Fruit fly (Drosophila melanogaster): Measurements from ENCODE around the gene CG15728.

The CG15728 gene

dm6 chrX:12623992-12624391 is at the start of gene CG15728:
Gene CG15728 (plus strand): TSS chrX:12624292.
- TF ChIP-seq CG9948 (tag; optimal IDR thresholded peaks at IDR 0.05) (no peak), CG15710 (tag; optimal IDR thresholded peaks at IDR 0.05) (no peak), CG12605 (GFP tag; IDR thresholded peaks at IDR 0.05) (no peak), EcR (GFP tag; optimal IDR thresholded peaks at IDR 0.05) (no peak), CG8159 (tag; optimal IDR thresholded peaks at IDR 0.05) (no peak)

dm6 chrX:12574666-12575202 is 49.4 kb upstream of the CG15728 start:
- TF ChIP-seq CG4496 (GFP tag; IDR thresholded peaks at IDR 0.05) (peak; percentile 95), CG8301 (tag; optimal IDR thresholded peaks at IDR 0.05) (peak; percentile 81), CG32121 (GFP tag; IDR thresholded peaks at IDR 0.05) (peak; percentile 91), D1 (tag; optimal IDR thresholded peaks at IDR 0.05) (peak; percentile 61), CG15710 (tag; optimal IDR thresholded peaks at IDR 0.05) (peak; percentile 88), CG9948 (tag; optimal IDR thresholded peaks at IDR 0.05) (peak; percentile 82), CG17806 (tag; optimal IDR thresholded peaks at IDR 0.05) (peak; percentile 82), EcR (GFP tag; optimal IDR thresholded peaks at IDR 0.05) (peak; percentile 85), Pif1A (GFP tag; optimal IDR thresholded peaks at IDR 0.05) (peak; percentile 89), gl (tag; optimal IDR thresholded peaks at IDR 0.05) (peak; percentile 98), rn (GFP tag; IDR thresholded peaks at IDR 0.05) (peak; percentile 76), Ets98B (GFP tag; IDR thresholded peaks at IDR 0.05) (peak; percentile 91), CG8159 (tag; optimal IDR thresholded peaks at IDR 0.05) (peak; percentile 85), Pif1B (GFP tag; optimal IDR thresholded peaks at IDR 0.05) (peak; percentile 92), CG13204 (GFP tag; optimal IDR thresholded peaks at IDR 0.05) (peak; percentile 95), CG14655 (GFP tag; optimal IDR thresholded peaks at IDR 0.05) (peak; percentile 87), CG10348 (GFP tag; IDR thresholded peaks at IDR 0.05) (no peak), Snoo (tag; optimal IDR thresholded peaks at IDR 0.05) (peak; percentile 78), CG12605 (GFP tag; IDR thresholded peaks at IDR 0.05) (peak; percentile 96), CG34367 (tag; optimal IDR thresholded peaks at IDR 0.05) (peak; percentile 93), fd96Ca (GFP tag; IDR thresholded peaks at IDR 0.05) (peak; percentile 91)

- no peak for TF ChIP-seq CG15710 (tag; optimal IDR thresholded peaks at IDR 0.05)
- peak; percentile 39 for TF ChIP-seq CG8159 (tag; optimal IDR thresholded peaks at IDR 0.05)
- peak; percentile 45; the same call in 1 of the 3 replicates for TF ChIP-seq fd96Ca (GFP tag; IDR thresholded peaks at IDR 0.05)
- no peak for TF ChIP-seq gl (tag; optimal IDR thresholded peaks at IDR 0.05)
- TF ChIP-seq Ets98B (GFP tag; IDR thresholded peaks at IDR 0.05): peak; percentile 7; the same call in 1 of the 2 replicates
- no peak for TF ChIP-seq CG32121 (GFP tag; IDR thresholded peaks at IDR 0.05)
- TF ChIP-seq CG9948 (tag; optimal IDR thresholded peaks at IDR 0.05): peak; percentile 40
- TF ChIP-seq CG17806 (tag; optimal IDR thresholded peaks at IDR 0.05): peak; percentile 3
- peak; percentile 14 for TF ChIP-seq CG8301 (tag; optimal IDR thresholded peaks at IDR 0.05)
Observed at dm6 chrX:12575292-12575826, 48.7 kb upstream of the CG15728 start.

dm6 chrX:12575827-12576408 is 48.2 kb upstream of the CG15728 start:
- peak; percentile 39 for TF ChIP-seq gl (tag; optimal IDR thresholded peaks at IDR 0.05)
- TF ChIP-seq CG9948 (tag; optimal IDR thresholded peaks at IDR 0.05): peak; percentile 92
- peak; percentile 87 for TF ChIP-seq CG32121 (GFP tag; IDR thresholded peaks at IDR 0.05)
- TF ChIP-seq Snoo (tag; optimal IDR thresholded peaks at IDR 0.05): peak; percentile 69
- peak; percentile 61; the same call in 1 of the 2 replicates for TF ChIP-seq CG12605 (GFP tag; IDR thresholded peaks at IDR 0.05)
- peak; percentile 92 for TF ChIP-seq Pif1A (GFP tag; optimal IDR thresholded peaks at IDR 0.05)
- peak; percentile 77 for TF ChIP-seq Ets98B (GFP tag; IDR thresholded peaks at IDR 0.05)
- TF ChIP-seq D1 (tag; optimal IDR thresholded peaks at IDR 0.05): peak; percentile 79
- TF ChIP-seq CG17806 (tag; optimal IDR thresholded peaks at IDR 0.05): peak; percentile 86
- TF ChIP-seq CG13204 (GFP tag; optimal IDR thresholded peaks at IDR 0.05): peak; percentile 62
- TF ChIP-seq CG8301 (tag; optimal IDR thresholded peaks at IDR 0.05): peak; percentile 93
- peak; percentile 72; the same call in 1 of the 2 replicates for TF ChIP-seq rn (GFP tag; IDR thresholded peaks at IDR 0.05)
- peak; percentile 85 for TF ChIP-seq fd96Ca (GFP tag; IDR thresholded peaks at IDR 0.05)
- TF ChIP-seq CG10348 (GFP tag; IDR thresholded peaks at IDR 0.05): peak; percentile 41; the same call in 1 of the 2 replicates
- peak; percentile 12 for TF ChIP-seq EcR (GFP tag; optimal IDR thresholded peaks at IDR 0.05)
- peak; percentile 91 for TF ChIP-seq CG4496 (GFP tag; IDR thresholded peaks at IDR 0.05)
- TF ChIP-seq Pif1B (GFP tag; optimal IDR thresholded peaks at IDR 0.05): peak; percentile 87
- peak; percentile 82 for TF ChIP-seq CG15710 (tag; optimal IDR thresholded peaks at IDR 0.05)
- TF ChIP-seq CG34367 (tag; optimal IDR thresholded peaks at IDR 0.05): peak; percentile 86
- TF ChIP-seq CG14655 (GFP tag; optimal IDR thresholded peaks at IDR 0.05): peak; percentile 96
- TF ChIP-seq CG8159 (tag; optimal IDR thresholded peaks at IDR 0.05): peak; percentile 88

dm6 chrX:12577722-12578121 is 46.4 kb upstream of the CG15728 start:
- TF ChIP-seq CG13204 (GFP tag; optimal IDR thresholded peaks at IDR 0.05) (no peak), CG14655 (GFP tag; optimal IDR thresholded peaks at IDR 0.05) (no peak), CG8301 (tag; optimal IDR thresholded peaks at IDR 0.05) (no peak), EcR (GFP tag; optimal IDR thresholded peaks at IDR 0.05) (peak; percentile 62), Pif1B (GFP tag; optimal IDR thresholded peaks at IDR 0.05) (no peak), CG10348 (GFP tag; IDR thresholded peaks at IDR 0.05) (no peak)

- TF ChIP-seq gl (tag; optimal IDR thresholded peaks at IDR 0.05): no peak
- no peak for TF ChIP-seq CG14655 (GFP tag; optimal IDR thresholded peaks at IDR 0.05)
- no peak for TF ChIP-seq Snoo (tag; optimal IDR thresholded peaks at IDR 0.05)
- TF ChIP-seq rn (GFP tag; IDR thresholded peaks at IDR 0.05): no peak
- TF ChIP-seq D1 (tag; optimal IDR thresholded peaks at IDR 0.05): no peak
- TF ChIP-seq CG8301 (tag; optimal IDR thresholded peaks at IDR 0.05): no peak
- TF ChIP-seq Pif1A (GFP tag; optimal IDR thresholded peaks at IDR 0.05): no peak
- TF ChIP-seq EcR (GFP tag; optimal IDR thresholded peaks at IDR 0.05): no peak
- no peak for TF ChIP-seq Pif1B (GFP tag; optimal IDR thresholded peaks at IDR 0.05)
- TF ChIP-seq CG10348 (GFP tag; IDR thresholded peaks at IDR 0.05): no peak
- no peak for TF ChIP-seq CG17806 (tag; optimal IDR thresholded peaks at IDR 0.05)
- TF ChIP-seq CG9948 (tag; optimal IDR thresholded peaks at IDR 0.05): no peak
- no peak for TF ChIP-seq CG8159 (tag; optimal IDR thresholded peaks at IDR 0.05)
Observed at dm6 chrX:12578328-12578700, 45.8 kb upstream of the CG15728 start.

All from whole organism, pupa.